Worm (Caenorhabditis elegans): ENCODE results near the gene Y38F1A.1.

The Y38F1A.1 gene

ce11 chrII:12907070-12907469 is 47.5 kb downstream of the Y38F1A.1 start, which contains the start of gene nspb-11:
Gene nspb-11 (plus strand): TSS chrII:12907370.
- no peak for TF ChIP-seq attf-6 (GFP tag; IDR thresholded peaks at IDR 0.05)
- TF ChIP-seq mel-28 (tag; optimal IDR thresholded peaks at IDR 0.05; ENCODE audit: borderline replicate concordance) = no peak
- no peak for TF ChIP-seq ztf-3 (GFP tag; optimal IDR thresholded peaks at IDR 0.05)
- TF ChIP-seq gei-17 (GFP tag; optimal IDR thresholded peaks at IDR 0.05) = no peak
- no peak for TF ChIP-seq akir-1 (GFP tag; optimal IDR thresholded peaks at IDR 0.05)
- TF ChIP-seq hmg-1.2 (GFP tag; IDR thresholded peaks at IDR 0.05) = no peak
- no peak for TF ChIP-seq madf-8 (GFP tag; conservative IDR thresholded peaks at IDR 0.05)
- TF ChIP-seq unc-130 (GFP tag; optimal IDR thresholded peaks at IDR 0.05) = no peak

ce11 chrII:12904174-12904573 is 50.4 kb downstream of the Y38F1A.1 start, which contains the start of gene clec-66:
Gene clec-66 (plus strand): TSS chrII:12904398.
- TF ChIP-seq akir-1 (GFP tag; optimal IDR thresholded peaks at IDR 0.05) (no peak), nhr-80 (tag; optimal IDR thresholded peaks at IDR 0.05) (peak; percentile 70), mes-4 (tag; optimal IDR thresholded peaks at IDR 0.05) (no peak)

Data from whole organism, young adult.